Fruit fly (Drosophila melanogaster): ENCODE data around the gene CG9609.

DNA sequence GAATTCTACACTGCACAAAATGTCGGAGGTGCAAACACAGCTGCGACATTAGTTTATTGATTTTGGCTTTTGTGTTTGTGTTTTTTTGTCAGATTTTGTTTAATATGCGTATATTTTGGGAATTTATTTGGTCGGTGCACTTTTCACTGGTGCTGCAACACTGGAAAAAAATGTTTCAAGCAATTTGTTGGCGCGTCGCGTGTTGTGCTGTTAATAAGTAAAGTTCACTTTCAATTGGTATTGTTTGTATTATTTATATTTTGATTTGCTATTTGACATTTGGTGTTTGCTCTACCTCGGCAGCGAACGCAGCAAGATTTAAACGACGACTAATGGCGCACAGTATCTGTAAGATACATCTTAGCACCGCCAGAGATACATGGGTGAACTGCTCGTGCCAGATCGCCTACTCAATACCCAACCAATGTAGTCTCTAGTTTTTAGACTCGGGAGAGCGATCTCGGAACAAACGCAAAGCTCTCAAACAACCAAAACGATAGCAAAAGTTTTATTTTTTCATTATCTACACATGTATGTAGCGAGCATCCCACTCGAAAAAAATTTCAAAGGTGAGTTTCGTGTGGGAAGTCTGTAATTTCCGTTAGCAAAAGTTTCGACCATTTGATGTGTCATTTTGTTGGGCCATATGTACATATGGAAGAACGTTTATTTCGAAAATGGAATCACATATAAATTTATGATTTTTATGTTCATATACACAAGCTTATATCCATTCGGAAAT is 4.5 kb downstream of the CG9609 start:
- TF ChIP-seq vfl (GFP tag; optimal IDR thresholded peaks at IDR 0.05): peak; percentile 29
- peak; percentile 21 for TF ChIP-seq repo (GFP tag; optimal IDR thresholded peaks at IDR 0.05)
- TF ChIP-seq CG16863 (GFP tag; optimal IDR thresholded peaks at IDR 0.05): peak; percentile 53
- TF ChIP-seq CG6683 (GFP tag; optimal IDR thresholded peaks at IDR 0.05): no peak
- TF ChIP-seq CG7963 (GFP tag; IDR thresholded peaks at IDR 0.05; ENCODE audit: partially characterized antibody): no peak
- peak; percentile 70 for TF ChIP-seq gem (tag; optimal IDR thresholded peaks at IDR 0.05)
- no peak for TF ChIP-seq nerfin-1 (tag; optimal IDR thresholded peaks at IDR 0.05)
- no peak for TF ChIP-seq pita (GFP tag; optimal IDR thresholded peaks at IDR 0.05)
- TF ChIP-seq CG6854 (GFP tag; optimal IDR thresholded peaks at IDR 0.05): peak; percentile 1
- peak; percentile 50 for TF ChIP-seq Side (GFP tag; optimal IDR thresholded peaks at IDR 0.05)
